Fruit fly (Drosophila melanogaster) whole organism: ENCODE data around the gene simj.

ENCODE experiments used
- CG8478 ChIP-seq: fragments of >200 bp; optimal IDR thresholded peaks from 2 replicates; lab custom pipeline; 2018; ENCODE audit warnings: inconsistent platforms
- psq ChIP-seq: fragments of >200 bp; optimal IDR thresholded peaks from 2 replicates; lab custom pipeline; 2017

DNA sequence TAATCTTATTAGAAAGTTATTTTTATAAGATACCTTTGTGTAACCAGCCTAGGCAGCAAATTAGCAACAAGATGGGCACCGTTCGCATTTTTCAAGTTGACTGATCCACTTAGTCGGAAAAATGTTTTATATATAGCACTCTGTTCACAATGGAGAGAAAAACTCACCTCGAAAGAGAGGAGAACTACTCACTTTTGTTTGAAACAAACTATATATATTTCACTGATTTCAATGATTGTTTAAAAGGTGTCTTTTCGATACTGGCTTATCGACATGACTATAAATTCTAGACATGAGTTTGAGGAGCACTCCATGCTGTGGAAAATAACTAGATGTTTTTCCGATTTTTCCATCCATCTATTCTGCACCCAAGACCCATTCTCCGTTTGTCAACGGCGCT is 41.1 kb upstream of the simj start, which contains the start of gene CG42521:
- TF ChIP-seq psq (lab: Kevin White, UChicago) (no peak), CG8478 (no peak)
